Worm (Caenorhabditis elegans): ENCODE measurements around the gene W09G12.8.
"Not testable (repeated sequence)": the region's sequence is repeated elsewhere in the genome, so short reads cannot be mapped to it uniquely, and the experiment has no call there.

Gene W09G12.8

ce11 chrIV:1225596-1226232, at the start of gene W09G12.8:
W09G12.8 (plus strand) TSS chrIV:1226182.
- TF ChIP-seq med-1 (GFP tag; optimal IDR thresholded peaks at IDR 0.05; ENCODE audit: insufficient read depth) (no peak), tab-1 (GFP tag; IDR thresholded peaks at IDR 0.05) (no peak), klf-2 (GFP tag; conservative IDR thresholded peaks at IDR 0.05) (no peak), cog-1 (tag; optimal IDR thresholded peaks at IDR 0.05) (no peak), ztf-29 (GFP tag; IDR thresholded peaks at IDR 0.05) (no peak), T22C8.4 (GFP tag; IDR thresholded peaks at IDR 0.05) (no peak), flt-1 (GFP tag; IDR thresholded peaks at IDR 0.05) (no peak), ztf-23 (GFP tag; IDR thresholded peaks at IDR 0.05) (no peak), ref-1 (GFP tag; conservative IDR thresholded peaks at IDR 0.05) (no peak)

- TF ChIP-seq ztf-23 (GFP tag; IDR thresholded peaks at IDR 0.05) (no peak), flt-1 (GFP tag; IDR thresholded peaks at IDR 0.05) (no peak), klf-2 (GFP tag; conservative IDR thresholded peaks at IDR 0.05) (no peak)
Observed at ce11 chrIV:1176613-1177012, 49.4 kb upstream of the W09G12.8 start.

- TF ChIP-seq T22C8.4 (GFP tag; IDR thresholded peaks at IDR 0.05) = no peak
- TF ChIP-seq tab-1 (GFP tag; IDR thresholded peaks at IDR 0.05) = no peak
- TF ChIP-seq flt-1 (GFP tag; IDR thresholded peaks at IDR 0.05) = no peak
- no peak for TF ChIP-seq klf-2 (GFP tag; conservative IDR thresholded peaks at IDR 0.05)
- no peak for TF ChIP-seq ztf-29 (GFP tag; IDR thresholded peaks at IDR 0.05)
- no peak for TF ChIP-seq ref-1 (GFP tag; conservative IDR thresholded peaks at IDR 0.05)
Observed at ce11 chrIV:1177683-1178082, 48.3 kb upstream of the W09G12.8 start, which contains the start of gene Y104H12D.2. Y104H12D.2 (plus strand) TSS chrIV:1178022.

- not testable (repeated sequence) for TF ChIP-seq tab-1 (GFP tag; IDR thresholded peaks at IDR 0.05); klf-2 (GFP tag; conservative IDR thresholded peaks at IDR 0.05); ztf-29 (GFP tag; IDR thresholded peaks at IDR 0.05)
Observed at ce11 chrIV:1182292-1182691, 43.7 kb upstream of the W09G12.8 start, which contains the start of gene rmif-2. rmif-2 (plus strand) TSS chrIV:1182592.

- TF ChIP-seq klf-2 (GFP tag; conservative IDR thresholded peaks at IDR 0.05); ztf-29 (GFP tag; IDR thresholded peaks at IDR 0.05); cog-1 (tag; optimal IDR thresholded peaks at IDR 0.05): not testable (repeated sequence)
Observed at ce11 chrIV:1187502-1187901, 38.5 kb upstream of the W09G12.8 start, which contains the start of gene mdt-20. mdt-20 (plus strand) TSS chrIV:1187802.

ce11 chrIV:1192765-1193164, 33.2 kb upstream of the W09G12.8 start, which contains the start of gene spl-3:
spl-3 (plus strand) TSS chrIV:1193065.
- TF ChIP-seq cog-1 (tag; optimal IDR thresholded peaks at IDR 0.05) = no peak
- no peak for TF ChIP-seq med-1 (GFP tag; optimal IDR thresholded peaks at IDR 0.05; ENCODE audit: insufficient read depth)
- no peak for TF ChIP-seq ztf-29 (GFP tag; IDR thresholded peaks at IDR 0.05)
- no peak for TF ChIP-seq ztf-23 (GFP tag; IDR thresholded peaks at IDR 0.05)
- TF ChIP-seq tab-1 (GFP tag; IDR thresholded peaks at IDR 0.05) = no peak
- no peak for TF ChIP-seq flt-1 (GFP tag; IDR thresholded peaks at IDR 0.05)

ce11 chrIV:1199501-1199900, 26.5 kb upstream of the W09G12.8 start:
- TF ChIP-seq tab-1 (GFP tag; IDR thresholded peaks at IDR 0.05) (no peak), med-1 (GFP tag; optimal IDR thresholded peaks at IDR 0.05; ENCODE audit: insufficient read depth) (no peak), cog-1 (tag; optimal IDR thresholded peaks at IDR 0.05) (no peak), ztf-29 (GFP tag; IDR thresholded peaks at IDR 0.05) (no peak), flt-1 (GFP tag; IDR thresholded peaks at IDR 0.05) (no peak), ztf-23 (GFP tag; IDR thresholded peaks at IDR 0.05) (no peak), T22C8.4 (GFP tag; IDR thresholded peaks at IDR 0.05) (no peak), ref-1 (GFP tag; conservative IDR thresholded peaks at IDR 0.05) (no peak), klf-2 (GFP tag; conservative IDR thresholded peaks at IDR 0.05) (no peak)

- TF ChIP-seq klf-2 (GFP tag; conservative IDR thresholded peaks at IDR 0.05) (no peak), T22C8.4 (GFP tag; IDR thresholded peaks at IDR 0.05) (no peak), med-1 (GFP tag; optimal IDR thresholded peaks at IDR 0.05; ENCODE audit: insufficient read depth) (no peak), ztf-29 (GFP tag; IDR thresholded peaks at IDR 0.05) (no peak), tab-1 (GFP tag; IDR thresholded peaks at IDR 0.05) (no peak), cog-1 (tag; optimal IDR thresholded peaks at IDR 0.05) (no peak), ref-1 (GFP tag; conservative IDR thresholded peaks at IDR 0.05) (no peak), flt-1 (GFP tag; IDR thresholded peaks at IDR 0.05) (no peak), ztf-23 (GFP tag; IDR thresholded peaks at IDR 0.05) (no peak)
Observed at ce11 chrIV:1204870-1205269, 21.1 kb upstream of the W09G12.8 start, which contains the start of gene dsl-2. dsl-2 (minus strand) TSS chrIV:1204970.

ce11 chrIV:1207980-1208379, 18.0 kb upstream of the W09G12.8 start, which contains the start of gene dsl-1:
dsl-1 (minus strand) TSS chrIV:1208080.
- TF ChIP-seq ztf-23 (GFP tag; IDR thresholded peaks at IDR 0.05) (no peak), flt-1 (GFP tag; IDR thresholded peaks at IDR 0.05) (no peak), cog-1 (tag; optimal IDR thresholded peaks at IDR 0.05) (no peak), T22C8.4 (GFP tag; IDR thresholded peaks at IDR 0.05) (no peak), ztf-29 (GFP tag; IDR thresholded peaks at IDR 0.05) (no peak)

ce11 chrIV:1209320-1209719, 16.7 kb upstream of the W09G12.8 start:
- TF ChIP-seq klf-2 (GFP tag; conservative IDR thresholded peaks at IDR 0.05) (no peak), flt-1 (GFP tag; IDR thresholded peaks at IDR 0.05) (no peak), ref-1 (GFP tag; conservative IDR thresholded peaks at IDR 0.05) (no peak), ztf-29 (GFP tag; IDR thresholded peaks at IDR 0.05) (no peak), T22C8.4 (GFP tag; IDR thresholded peaks at IDR 0.05) (no peak), cog-1 (tag; optimal IDR thresholded peaks at IDR 0.05) (no peak), tab-1 (GFP tag; IDR thresholded peaks at IDR 0.05) (no peak), ztf-23 (GFP tag; IDR thresholded peaks at IDR 0.05) (no peak), med-1 (GFP tag; optimal IDR thresholded peaks at IDR 0.05; ENCODE audit: insufficient read depth) (no peak)
